Worm (Caenorhabditis elegans) whole organism, L4 larva: ENCODE measurements around the gene clu-1.

Experiments used
- aly-2 ChIP-seq: sonication (generic microtip); optimal IDR thresholded peaks from 2 replicates; lab custom pipeline; 2018; ENCODE audit warnings: missing biosample characterization, missing genetic modification characterization
- lin-13 ChIP-seq: fragments of 150-350 bp; optimal IDR thresholded peaks from 2 replicates; lab custom pipeline; 2014; ENCODE audit warnings: missing biosample characterization, missing genetic modification reagents, missing genetic modification characterization
- nhr-237 ChIP-seq: sonication (generic microtip); optimal IDR thresholded peaks from 2 replicates; lab custom pipeline; 2017; ENCODE audit warnings: missing biosample characterization, missing genetic modification characterization
- unc-130 ChIP-seq: sonication (generic microtip); optimal IDR thresholded peaks from 2 replicates; lab custom pipeline; 2016; ENCODE audit warnings: missing genetic modification reagents, missing genetic modification characterization, missing compliant biosample characterization
- unc-62 ChIP-seq, 3 experiments: fragments of 150-350 bp in 1 of 3; sonication (generic microtip); optimal IDR thresholded peaks in 2 of 3; peaks in 1 of 3; 1 replicate in 1 of 3; 2 replicates in 2 of 3; lab custom pipeline; 2014 to 2017; ENCODE audit warnings: missing biosample characterization in 3 of 3, missing genetic modification characterization in 3 of 3, missing genetic modification reagents in 3 of 3, missing genotype in 1 of 3

DNA sequence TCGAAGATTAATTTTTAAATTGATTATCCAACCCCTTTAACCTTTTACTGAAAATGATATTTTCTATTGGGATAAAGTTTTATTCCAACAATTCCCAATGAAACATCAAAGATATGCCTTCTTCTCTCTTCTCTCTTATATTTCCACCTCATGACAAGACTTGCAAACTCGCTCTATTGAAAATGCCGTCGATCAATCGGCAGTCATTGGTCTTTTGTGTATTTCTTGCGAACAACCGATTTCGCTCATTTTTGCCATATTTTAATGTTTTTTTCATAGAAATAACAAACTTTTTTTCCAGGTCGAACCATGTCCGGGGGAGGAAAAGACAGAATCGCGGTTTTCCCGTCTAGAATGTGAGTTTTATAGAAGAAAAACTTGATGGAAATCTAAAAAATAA is 13.5 kb downstream of the clu-1 start, which contains the start of gene vha-14:
- TF ChIP-seq lin-13 (no peak), unc-130 (no peak), aly-2 (tag; lab: Kevin White, UChicago) (no peak), nhr-237 (tag; lab: Kevin White, UChicago) (no peak), unc-62 (GFP tag; optimal IDR thresholded peaks at IDR 0.05 in 1 of 2; lab: Kevin White, UChicago) (peak in 1 of 2 experiments; percentile 69), unc-62 (tag; optimal IDR thresholded peaks at IDR 0.05; lab: Kevin White, UChicago) (no peak)
